Worm (Caenorhabditis elegans) whole organism, young adult: ENCODE data around the gene stt-3.

Experiments used
- B0035.1 ChIP-seq: sonication (generic microtip); optimal IDR thresholded peaks from 2 replicates; lab custom pipeline; 2016; ENCODE audit warnings: missing genetic modification characterization, mild to moderate bottlenecking, missing compliant biosample characterization, missing genotype, missing genetic modification reagents
- B0261.1 ChIP-seq: sonication (generic microtip); optimal IDR thresholded peaks from 2 replicates; lab custom pipeline; 2016; ENCODE audit warnings: mild to moderate bottlenecking, missing genetic modification characterization, moderate library complexity, missing compliant biosample characterization
- D2030.7 ChIP-seq: fragments of 200-800 bp; sonication (Bioruptor generic); IDR thresholded peaks from 2 replicates; pipeline ENCODE4 v1.3.6; 2022; ENCODE audit warnings: missing genetic modification reagents, missing genetic modification characterization, missing compliant biosample characterization
- F33H1.4 ChIP-seq: fragments of 200-800 bp; sonication (Bioruptor generic); IDR thresholded peaks from 2 replicates; pipeline ENCODE4 v1.3.6; 2022; ENCODE audit warnings: missing genetic modification reagents, missing genetic modification characterization, missing compliant biosample characterization
- F49E8.2 ChIP-seq: sonication (generic microtip); optimal IDR thresholded peaks from 3 replicates; lab custom pipeline; 2017; ENCODE audit warnings: missing genetic modification characterization, mild to moderate bottlenecking, missing compliant biosample characterization, antibody characterized with exemption, moderate library complexity; ENCODE audit not compliant: insufficient read depth
- T07F8.4 ChIP-seq: sonication (generic microtip); optimal IDR thresholded peaks from 2 replicates; lab custom pipeline; 2016; ENCODE audit warnings: mild to moderate bottlenecking, missing genetic modification characterization, moderate library complexity, missing compliant biosample characterization
- T26A5.8 ChIP-seq: sonication (generic microtip); optimal IDR thresholded peaks from 2 replicates; lab custom pipeline; 2016; ENCODE audit warnings: missing genetic modification characterization, missing compliant biosample characterization
- Y53F4B.3 ChIP-seq: fragments of 200-800 bp; sonication (Bioruptor generic); IDR thresholded peaks from 2 replicates; pipeline ENCODE4 v1.3.6; 2022; ENCODE audit warnings: missing genetic modification reagents, missing genetic modification characterization, missing compliant biosample characterization
- Y67H2A.10 ChIP-seq: fragments of 200-800 bp; sonication (Bioruptor generic); conservative IDR thresholded peaks from 2 replicates; pipeline ENCODE4 v1.3.6; 2022; ENCODE audit warnings: missing genetic modification reagents, missing genetic modification characterization, missing compliant biosample characterization
- aptf-2 ChIP-seq: fragments of 200-800 bp; sonication (Bioruptor generic); conservative IDR thresholded peaks from 2 replicates; pipeline ENCODE4 v1.3.6; 2022; ENCODE audit warnings: missing genetic modification reagents, missing genetic modification characterization, missing compliant biosample characterization
- attf-3 ChIP-seq: fragments of 200-800 bp; sonication (Bioruptor generic); conservative IDR thresholded peaks from 2 replicates; pipeline ENCODE4 v1.3.6; 2022; ENCODE audit warnings: missing genetic modification reagents, missing genetic modification characterization, missing compliant biosample characterization
- attf-6 ChIP-seq: fragments of 200-800 bp; sonication (Bioruptor generic); IDR thresholded peaks from 2 replicates; pipeline ENCODE4 v1.3.6; 2022; ENCODE audit warnings: missing genetic modification reagents, missing genetic modification characterization, missing compliant biosample characterization
- bed-2 ChIP-seq: fragments of 200-800 bp; sonication (Bioruptor generic); IDR thresholded peaks from 2 replicates; pipeline ENCODE4 v1.3.6; 2022; ENCODE audit warnings: missing genetic modification reagents, missing genetic modification characterization, missing compliant biosample characterization
- cebp-2 ChIP-seq: fragments of 200-800 bp; sonication (Bioruptor generic); IDR thresholded peaks from 2 replicates; pipeline ENCODE4 v1.3.6; 2022; ENCODE audit warnings: missing genetic modification characterization, missing compliant biosample characterization
- chd-7 ChIP-seq: sonication (generic microtip); optimal IDR thresholded peaks from 2 replicates; lab custom pipeline; 2016; ENCODE audit warnings: mild to moderate bottlenecking, missing genetic modification characterization, moderate library complexity, missing compliant biosample characterization
- dox-1 ChIP-seq: fragments of 200-800 bp; sonication (Bioruptor generic); IDR thresholded peaks from 2 replicates; pipeline ENCODE4 v1.3.6; 2022; ENCODE audit warnings: missing genetic modification reagents, missing genetic modification characterization, missing compliant biosample characterization
- him-1 ChIP-seq: sonication (generic microtip); optimal IDR thresholded peaks from 2 replicates; lab custom pipeline; 2016; ENCODE audit warnings: missing genotype, missing genetic modification reagents, missing genetic modification characterization, missing compliant biosample characterization
- hrde-1 ChIP-seq: sonication (generic microtip); optimal IDR thresholded peaks from 2 replicates; lab custom pipeline; 2016; ENCODE audit warnings: missing genetic modification characterization, mild to moderate bottlenecking, missing compliant biosample characterization, moderate library complexity, missing genotype, missing genetic modification reagents, borderline replicate concordance
- lin-26 ChIP-seq: fragments of 200-800 bp; sonication (Bioruptor generic); IDR thresholded peaks from 2 replicates; pipeline ENCODE4 v1.3.6; 2022; ENCODE audit warnings: missing genetic modification reagents, missing genetic modification characterization, missing compliant biosample characterization
- lin-40 ChIP-seq: sonication (generic microtip); optimal IDR thresholded peaks from 2 replicates; lab custom pipeline; 2016; ENCODE audit warnings: missing genetic modification characterization, mild to moderate bottlenecking, missing compliant biosample characterization, missing genotype, missing genetic modification reagents
- lsl-1 ChIP-seq: fragments of 200-800 bp; sonication (Bioruptor generic); optimal IDR thresholded peaks from 2 replicates; lab custom pipeline; 2018; ENCODE audit warnings: mild to moderate bottlenecking, missing genetic modification characterization, moderate library complexity, missing compliant biosample characterization
- lsy-27 ChIP-seq: sonication (generic microtip); optimal IDR thresholded peaks from 2 replicates; lab custom pipeline; 2017; ENCODE audit warnings: missing genetic modification characterization, mild to moderate bottlenecking, missing compliant biosample characterization, antibody characterized with exemption, missing genotype, borderline replicate concordance; ENCODE audit not compliant: insufficient read depth
- madf-3 ChIP-seq: fragments of 200-800 bp; sonication (Bioruptor generic); IDR thresholded peaks from 2 replicates; pipeline ENCODE4 v1.3.6; 2022; ENCODE audit warnings: missing genetic modification reagents, missing genetic modification characterization, missing compliant biosample characterization
- nhr-120 ChIP-seq: fragments of 200-800 bp; sonication (Bioruptor generic); IDR thresholded peaks from 2 replicates; pipeline ENCODE4 v1.3.6; 2022; ENCODE audit warnings: missing genetic modification characterization, missing compliant biosample characterization
- rcor-1 ChIP-seq: fragments of 200-800 bp; sonication (Bioruptor generic); IDR thresholded peaks from 2 replicates; pipeline ENCODE4 v1.3.6; 2022; ENCODE audit warnings: missing genetic modification reagents, missing genetic modification characterization, missing compliant biosample characterization
- rec-8 ChIP-seq, 2 experiments: sonication (generic microtip); optimal IDR thresholded peaks; 2 replicates each; lab custom pipeline; 2016; ENCODE audit warnings: mild to moderate bottlenecking in 2 of 2, missing genetic modification characterization in 2 of 2, missing genetic modification reagents in 2 of 2, missing genotype in 2 of 2, missing biosample characterization in 1 of 2, missing compliant biosample characterization in 1 of 2, moderate library complexity in 1 of 2
- repo-1 ChIP-seq: sonication (generic microtip); optimal IDR thresholded peaks from 2 replicates; lab custom pipeline; 2017; ENCODE audit warnings: mild to moderate bottlenecking, missing genetic modification characterization, missing compliant biosample characterization
- snpc-1.3 ChIP-seq: sonication (generic microtip); optimal IDR thresholded peaks from 2 replicates; lab custom pipeline; 2017; ENCODE audit warnings: missing genetic modification characterization, mild to moderate bottlenecking, missing compliant biosample characterization, antibody characterized with exemption, moderate library complexity, missing genotype, missing genetic modification reagents; ENCODE audit not compliant: insufficient read depth
- snpc-4 ChIP-seq, 5 experiments: fragments of 150-350 bp in 1 of 5; sonication (generic microtip) in 4 of 5; optimal IDR thresholded peaks; 2 replicates each; lab custom pipeline; 2014 to 2018; ENCODE audit warnings: missing genetic modification characterization in 5 of 5, missing biosample characterization in 3 of 5, antibody characterized with exemption in 2 of 5, mild to moderate bottlenecking in 2 of 5, missing compliant biosample characterization in 2 of 5, missing genotype in 2 of 5, moderate library complexity in 2 of 5, missing genetic modification reagents in 1 of 5
- tlf-1 ChIP-seq: fragments of 200-800 bp; sonication (Bioruptor generic); optimal IDR thresholded peaks from 2 replicates; lab custom pipeline; 2018; ENCODE audit warnings: mild to moderate bottlenecking, missing genetic modification characterization, missing compliant biosample characterization
- unc-130 ChIP-seq: sonication (generic microtip); optimal IDR thresholded peaks from 2 replicates; lab custom pipeline; 2016; ENCODE audit warnings: missing genetic modification reagents, missing genetic modification characterization, missing compliant biosample characterization
- unc-62 ChIP-seq: fragments of 150-350 bp; optimal IDR thresholded peaks from 2 replicates; lab custom pipeline; 2014; ENCODE audit warnings: missing biosample characterization, missing genetic modification reagents, missing genetic modification characterization
- zim-3 ChIP-seq: sonication (generic microtip); optimal IDR thresholded peaks from 2 replicates; lab custom pipeline; 2017; ENCODE audit warnings: mild to moderate bottlenecking, missing genetic modification characterization, moderate library complexity, missing compliant biosample characterization
- ztf-26 ChIP-seq: sonication (generic microtip); optimal IDR thresholded peaks from 2 replicates; lab custom pipeline; 2017; ENCODE audit warnings: missing genetic modification characterization, missing compliant biosample characterization
- ztf-28 ChIP-seq: fragments of 200-800 bp; sonication (Bioruptor generic); IDR thresholded peaks from 2 replicates; pipeline ENCODE4 v1.3.6; 2022; ENCODE audit warnings: missing genetic modification reagents, missing genetic modification characterization, missing compliant biosample characterization

Gene stt-3

DNA sequence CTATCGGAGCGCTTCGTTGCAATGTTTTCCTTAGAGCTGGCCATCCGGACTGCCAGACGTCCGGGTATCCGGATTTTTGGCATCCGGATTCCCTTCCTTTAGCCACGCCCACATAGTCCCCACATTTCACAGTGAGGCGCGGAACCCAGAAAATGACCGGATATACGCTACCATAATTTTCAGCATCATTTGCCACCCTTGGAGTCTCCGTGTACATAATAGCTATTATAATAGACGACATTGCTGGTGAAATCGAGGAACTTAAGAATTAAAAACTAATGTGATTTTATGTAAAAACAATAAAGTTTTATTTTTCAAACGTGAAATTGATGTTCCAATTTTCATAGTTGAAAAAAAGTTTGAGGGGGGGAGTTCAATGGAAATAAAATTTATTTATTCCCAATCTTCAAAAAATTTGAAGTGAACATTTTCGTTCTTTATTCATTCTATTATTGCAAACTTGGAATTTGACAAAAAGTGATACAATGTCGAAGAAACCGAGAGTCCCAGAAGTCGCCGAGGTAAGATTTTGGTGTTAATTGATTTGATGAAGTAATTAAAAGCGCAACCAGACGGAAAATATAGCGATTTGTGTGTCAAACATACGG lies 38.1 kb upstream of the stt-3 start (continued):
- TF ChIP-seq Y67H2A.10 (GFP tag; lab: Robert Waterston, UW) (no peak), lin-26 (GFP tag; lab: Robert Waterston, UW) (peak; percentile 66; the same call in 1 of the 2 replicates), him-1 (peak; percentile 73), aptf-2 (no peak), repo-1 (tag; lab: Kevin White, UChicago) (peak; percentile 21), snpc-1.3 (tag; lab: Kevin White, UChicago) (peak; percentile 71), rec-8 (tag; optimal IDR thresholded peaks at IDR 0.05; lab: Kevin White, UChicago) (peak in 1 of 2 experiments; percentile 27), lsl-1 (GFP tag; lab: Kevin White, UChicago) (peak; percentile 62), chd-7 (tag; lab: Kevin White, UChicago) (peak; percentile 32), madf-3 (GFP tag; lab: Robert Waterston, UW) (no peak), hrde-1 (tag; lab: Kevin White, UChicago) (peak; percentile 85), D2030.7 (GFP tag; lab: Robert Waterston, UW) (peak; percentile 80), B0261.1 (tag; lab: Kevin White, UChicago) (peak; percentile 4), unc-130 (GFP tag; lab: Kevin White, UChicago) (no peak), attf-3 (no peak), tlf-1 (peak; percentile 34)

DNA sequence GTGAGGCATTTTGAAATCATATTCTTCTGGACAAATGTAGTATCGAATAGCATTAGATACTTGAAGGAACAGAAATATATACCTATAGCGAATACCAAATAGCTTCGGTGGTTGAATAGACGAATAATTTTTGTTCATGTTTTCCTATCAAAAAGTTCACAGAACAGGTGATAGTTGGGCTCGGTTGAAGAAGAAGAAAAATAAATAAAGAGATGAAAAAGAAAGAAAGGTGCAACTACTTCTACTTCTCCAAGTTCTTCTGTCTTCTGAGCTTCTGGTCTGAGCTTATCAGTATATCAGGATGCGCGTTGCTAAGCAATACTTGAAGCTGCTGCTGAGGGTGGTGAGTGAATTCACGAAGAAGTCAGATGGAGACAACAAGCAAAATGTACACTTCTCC lies 34.5 kb upstream of the stt-3 start, which contains the start of gene C23G10.10:
Gene C23G10.10 (minus strand): TSS at position 101 of the 400 bp plus-strand sequence.
- TF ChIP-seq F49E8.2 (tag; lab: Kevin White, UChicago) (no peak), cebp-2 (no peak), dox-1 (GFP tag; lab: Robert Waterston, UW) (no peak), F33H1.4 (GFP tag; lab: Robert Waterston, UW) (no peak), lin-40 (no peak), snpc-4 (GFP tag; optimal IDR thresholded peaks at IDR 0.05; lab: Kevin White, UChicago) (no peak), snpc-4 (tag; optimal IDR thresholded peaks at IDR 0.05; lab: Kevin White, UChicago) (no peak), lsy-27 (tag; lab: Kevin White, UChicago) (no peak), zim-3 (tag; lab: Kevin White, UChicago) (no peak), rcor-1 (no peak), nhr-120 (GFP tag; lab: Robert Waterston, UW) (no peak), unc-62 (GFP tag; lab: Kevin White, UChicago) (no peak), hrde-1 (tag; lab: Kevin White, UChicago) (no peak), bed-2 (no peak), B0035.1 (no peak), T07F8.4 (tag; lab: Kevin White, UChicago) (no peak), Y53F4B.3 (no peak), attf-6 (GFP tag; lab: Robert Waterston, UW) (no peak), ztf-28 (GFP tag; lab: Robert Waterston, UW) (no peak), T26A5.8 (tag; lab: Kevin White, UChicago) (no peak), ztf-26 (tag; lab: Kevin White, UChicago) (no peak)
